Worm (Caenorhabditis elegans) whole organism, L1 larva: ENCODE measurements around the gene Y70C5B.2.

Source experiments
- Y116A8C.19 ChIP-seq: sonication (generic microtip); optimal IDR thresholded peaks from 2 replicates; lab custom pipeline; 2016; ENCODE audit warnings: missing compliant biosample characterization, missing genetic modification characterization, borderline replicate concordance
- alr-1 ChIP-seq: fragments of 200-800 bp; sonication (Bioruptor generic); optimal IDR thresholded peaks from 2 replicates; lab custom pipeline; 2018; ENCODE audit warnings: borderline replicate concordance, mild to moderate bottlenecking, missing genetic modification characterization, missing compliant biosample characterization
- blmp-1 ChIP-seq: fragments of 150-350 bp; optimal IDR thresholded peaks from 2 replicates; lab custom pipeline; 2014; ENCODE audit warnings: missing biosample characterization, missing genetic modification characterization
- ceh-8 ChIP-seq: fragments of 200-800 bp; sonication (Bioruptor generic); optimal IDR thresholded peaks from 2 replicates; lab custom pipeline; 2018; ENCODE audit warnings: mild to moderate bottlenecking, missing genetic modification characterization, moderate library complexity, missing compliant biosample characterization
- ceh-90 ChIP-seq: sonication (generic microtip); optimal IDR thresholded peaks from 2 replicates; lab custom pipeline; 2016; ENCODE audit warnings: missing genetic modification characterization, missing compliant biosample characterization
- egl-13 ChIP-seq: sonication (generic microtip); optimal IDR thresholded peaks from 2 replicates; lab custom pipeline; 2016; ENCODE audit warnings: missing genotype, missing genetic modification reagents, missing genetic modification characterization, missing compliant biosample characterization
- elt-2 ChIP-seq: sonication (generic microtip); optimal IDR thresholded peaks from 2 replicates; lab custom pipeline; 2016; ENCODE audit warnings: missing genetic modification characterization, mild to moderate bottlenecking, inconsistent platforms, missing compliant biosample characterization, missing genetic modification reagents
- ets-5 ChIP-seq: fragments of 200-800 bp; sonication (Bioruptor generic); IDR thresholded peaks from 2 replicates; pipeline ENCODE4 v1.3.6; 2022; ENCODE audit warnings: missing genetic modification characterization, missing compliant biosample characterization
- fkh-10 ChIP-seq: sonication (generic microtip); optimal IDR thresholded peaks from 2 replicates; lab custom pipeline; 2017; ENCODE audit warnings: missing biosample characterization, missing genetic modification reagents, missing genetic modification characterization
- fos-1 ChIP-seq: fragments of 150-350 bp; optimal IDR thresholded peaks from 2 replicates; lab custom pipeline; 2014; ENCODE audit warnings: missing biosample characterization, missing genetic modification characterization
- hlh-4 ChIP-seq: sonication (generic microtip); optimal IDR thresholded peaks from 2 replicates; lab custom pipeline; 2016; ENCODE audit warnings: mild to moderate bottlenecking, missing genetic modification characterization, missing compliant biosample characterization
- hpl-2 ChIP-seq: fragments of 150-350 bp; optimal IDR thresholded peaks from 2 replicates; lab custom pipeline; 2014; ENCODE audit warnings: missing biosample characterization, missing genetic modification reagents, missing genetic modification characterization
- lin-13 ChIP-seq: fragments of 150-350 bp; optimal IDR thresholded peaks from 2 replicates; lab custom pipeline; 2014; ENCODE audit warnings: missing biosample characterization, missing genetic modification reagents, missing genetic modification characterization
- lin-15B ChIP-seq: fragments of 150-350 bp; sonication (generic microtip); optimal IDR thresholded peaks from 3 replicates; lab custom pipeline; 2014; ENCODE audit warnings: missing biosample characterization, missing genetic modification characterization
- lir-3 ChIP-seq: sonication (generic microtip); optimal IDR thresholded peaks from 2 replicates; lab custom pipeline; 2016; ENCODE audit warnings: mild to moderate bottlenecking, missing genetic modification characterization, moderate library complexity, missing compliant biosample characterization; ENCODE audit not compliant: poor library complexity
- mab-9 ChIP-seq: fragments of 200-800 bp; sonication (Bioruptor generic); IDR thresholded peaks from 2 replicates; pipeline ENCODE4 v1.3.6; 2022; ENCODE audit warnings: missing genetic modification reagents, missing genetic modification characterization, missing compliant biosample characterization
- mdl-1 ChIP-seq, 2 experiments: fragments of 150-350 bp; optimal IDR thresholded peaks; 2 replicates each; lab custom pipeline; 2014 to 2017; ENCODE audit warnings: missing biosample characterization in 2 of 2, missing genetic modification characterization in 2 of 2, inconsistent platforms in 1 of 2
- mep-1 ChIP-seq: fragments of 150-350 bp; optimal IDR thresholded peaks from 2 replicates; lab custom pipeline; 2014; ENCODE audit warnings: missing biosample characterization, missing genetic modification characterization
- nhr-11 ChIP-seq: fragments of 150-350 bp; optimal IDR thresholded peaks from 2 replicates; lab custom pipeline; 2014; ENCODE audit warnings: missing biosample characterization, missing genetic modification characterization
- nhr-12 ChIP-seq: sonication (generic microtip); optimal IDR thresholded peaks from 2 replicates; lab custom pipeline; 2017; ENCODE audit warnings: missing biosample characterization, missing genetic modification characterization
- nhr-19 ChIP-seq: fragments of 200-800 bp; sonication (Bioruptor generic); conservative IDR thresholded peaks from 2 replicates; pipeline ENCODE4 v1.3.6; 2022; ENCODE audit warnings: missing genetic modification characterization, missing compliant biosample characterization
- nhr-20 ChIP-seq: sonication (generic microtip); optimal IDR thresholded peaks from 2 replicates; lab custom pipeline; 2016; ENCODE audit warnings: mild to moderate bottlenecking, missing genetic modification characterization, missing compliant biosample characterization
- nhr-237 ChIP-seq: fragments of 150-350 bp; optimal IDR thresholded peaks from 2 replicates; lab custom pipeline; 2014; ENCODE audit warnings: missing biosample characterization, missing genetic modification characterization
- nhr-28 ChIP-seq: fragments of 150-350 bp; optimal IDR thresholded peaks from 2 replicates; lab custom pipeline; 2014; ENCODE audit warnings: missing biosample characterization, missing genetic modification characterization
- nhr-47 ChIP-seq: sonication (generic microtip); optimal IDR thresholded peaks from 2 replicates; lab custom pipeline; 2016; ENCODE audit warnings: mild to moderate bottlenecking, missing genetic modification characterization, moderate library complexity, missing compliant biosample characterization
- nhr-76 ChIP-seq: sonication (generic microtip); optimal IDR thresholded peaks from 2 replicates; lab custom pipeline; 2017; ENCODE audit warnings: missing biosample characterization, missing genetic modification characterization
- nhr-77 ChIP-seq: fragments of 150-350 bp; optimal IDR thresholded peaks from 2 replicates; lab custom pipeline; 2014; ENCODE audit warnings: missing biosample characterization, missing genetic modification characterization
- nhr-84 ChIP-seq: sonication (generic microtip); optimal IDR thresholded peaks from 2 replicates; lab custom pipeline; 2017; ENCODE audit warnings: missing biosample characterization, missing genetic modification characterization
- nhr-85 ChIP-seq: sonication (generic microtip); peaks from one replicate; lab custom pipeline; 2016; ENCODE audit warnings: missing genetic modification characterization, inconsistent platforms, missing compliant biosample characterization
- skn-1 ChIP-seq: fragments of 150-350 bp; optimal IDR thresholded peaks from 2 replicates; lab custom pipeline; 2014; ENCODE audit warnings: missing biosample characterization, missing genetic modification characterization
- snpc-4 ChIP-seq: fragments of 150-350 bp; optimal IDR thresholded peaks from 2 replicates; lab custom pipeline; 2014; ENCODE audit warnings: missing biosample characterization, missing genetic modification characterization
- sptf-1 ChIP-seq: fragments of 150-350 bp; optimal IDR thresholded peaks from 2 replicates; lab custom pipeline; 2014; ENCODE audit warnings: missing biosample characterization, missing genetic modification characterization
- sup-37 ChIP-seq: fragments of 200-800 bp; sonication (Bioruptor generic); optimal IDR thresholded peaks from 2 replicates; lab custom pipeline; 2018; ENCODE audit warnings: mild to moderate bottlenecking, missing genetic modification characterization, missing compliant biosample characterization
- swsn-7 ChIP-seq: sonication (generic microtip); optimal IDR thresholded peaks from 2 replicates; lab custom pipeline; 2016; ENCODE audit warnings: missing genetic modification characterization, missing compliant biosample characterization
- unc-130 ChIP-seq: fragments of 150-350 bp; optimal IDR thresholded peaks from 2 replicates; lab custom pipeline; 2017; ENCODE audit warnings: missing biosample characterization, missing genetic modification characterization, inconsistent platforms
- unc-98 ChIP-seq: fragments of 200-800 bp; sonication (Bioruptor generic); IDR thresholded peaks from 2 replicates; pipeline ENCODE4 v1.3.6; 2022; ENCODE audit warnings: missing genetic modification characterization, missing compliant biosample characterization
- vab-15 ChIP-seq: sonication (generic microtip); optimal IDR thresholded peaks from 2 replicates; lab custom pipeline; 2017; ENCODE audit warnings: missing genotype, mild to moderate bottlenecking, missing genetic modification characterization, missing compliant biosample characterization
- zag-1 ChIP-seq: fragments of 150-350 bp; optimal IDR thresholded peaks from 2 replicates; lab custom pipeline; 2014; ENCODE audit warnings: missing biosample characterization, missing genetic modification characterization
- zip-4 ChIP-seq: fragments of 200-800 bp; sonication (Bioruptor generic); optimal IDR thresholded peaks from 2 replicates; lab custom pipeline; 2018; ENCODE audit warnings: mild to moderate bottlenecking, missing genetic modification characterization, moderate library complexity, missing compliant biosample characterization
- ztf-11 ChIP-seq, 2 experiments: sonication (generic microtip); optimal IDR thresholded peaks; 2 replicates each; lab custom pipeline; 2016 to 2017; ENCODE audit warnings: missing genetic modification characterization in 2 of 2, missing biosample characterization in 1 of 2, missing compliant biosample characterization in 1 of 2
- ztf-4 ChIP-seq: fragments of 150-350 bp; optimal IDR thresholded peaks from 2 replicates; lab custom pipeline; 2014; ENCODE audit warnings: missing biosample characterization, missing genetic modification characterization

Y70C5B.2 gene

DNA sequence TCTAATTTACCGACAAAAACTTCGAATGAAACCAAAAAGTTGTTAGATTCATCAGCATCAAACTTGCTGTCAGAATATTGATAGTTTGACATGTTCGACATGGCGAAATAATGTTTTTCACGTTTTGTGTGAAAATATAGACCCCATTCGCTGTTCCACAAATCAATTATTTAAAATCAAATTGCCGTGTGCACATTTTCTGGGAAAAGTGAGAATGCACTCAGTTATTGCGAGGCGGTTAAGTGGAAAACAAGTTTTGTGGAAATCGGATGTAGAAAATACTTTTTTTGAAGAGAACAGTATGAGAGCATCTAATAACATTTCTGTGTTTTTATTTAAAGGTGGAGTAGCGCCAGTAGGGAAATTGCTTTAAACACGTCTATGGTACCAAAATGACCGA is 33.0 kb upstream of the Y70C5B.2 start, which contains the start of gene srw-42:
Gene srw-42 (minus strand): TSS at position 101 of the 400 bp plus-strand sequence.
- no peak for TF ChIP-seq nhr-28 (tag; lab: Kevin White, UChicago)
- TF ChIP-seq lin-13 (GFP tag; lab: Kevin White, UChicago): no peak
- no peak for TF ChIP-seq vab-15 (tag; lab: Kevin White, UChicago)
- TF ChIP-seq nhr-76 (tag; lab: Kevin White, UChicago): no peak
- TF ChIP-seq Y116A8C.19 (tag; lab: Kevin White, UChicago): no peak
- no peak for TF ChIP-seq ets-5 (GFP tag; lab: Robert Waterston, UW)
- no peak for TF ChIP-seq zag-1
- no peak for TF ChIP-seq sptf-1
- TF ChIP-seq elt-2 (tag; lab: Kevin White, UChicago): no peak
- no peak for TF ChIP-seq hlh-4 (tag; lab: Kevin White, UChicago)
- no peak for TF ChIP-seq ztf-11 (tag; optimal IDR thresholded peaks at IDR 0.05; lab: Kevin White, UChicago)
- TF ChIP-seq sup-37 (GFP tag; lab: Kevin White, UChicago): no peak

DNA sequence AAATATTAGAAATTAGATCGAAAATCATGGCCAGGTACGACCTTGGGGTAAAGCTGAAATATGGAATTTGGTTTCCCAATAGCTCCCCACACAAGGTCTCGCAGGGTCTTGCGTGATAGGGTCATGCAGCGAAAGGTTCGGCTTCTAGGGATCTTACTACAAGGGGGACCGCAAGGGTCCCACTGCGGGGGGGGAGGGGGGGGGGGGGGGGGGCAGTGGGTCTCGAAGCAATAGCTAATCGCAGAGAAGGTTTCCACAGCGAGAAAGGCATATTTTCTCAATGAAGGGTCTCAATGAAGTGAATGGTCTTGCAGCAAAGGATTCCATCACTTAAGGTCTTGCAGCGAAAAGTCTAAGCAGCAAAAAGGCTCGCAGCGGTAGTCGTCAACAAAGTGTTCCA is 32.3 kb upstream of the Y70C5B.2 start:
- TF ChIP-seq hpl-2 (GFP tag; lab: Kevin White, UChicago) (no peak), nhr-20 (no peak), skn-1 (tag; lab: Kevin White, UChicago) (no peak), fkh-10 (GFP tag; lab: Kevin White, UChicago) (no peak), ceh-8 (peak; percentile 56)

DNA sequence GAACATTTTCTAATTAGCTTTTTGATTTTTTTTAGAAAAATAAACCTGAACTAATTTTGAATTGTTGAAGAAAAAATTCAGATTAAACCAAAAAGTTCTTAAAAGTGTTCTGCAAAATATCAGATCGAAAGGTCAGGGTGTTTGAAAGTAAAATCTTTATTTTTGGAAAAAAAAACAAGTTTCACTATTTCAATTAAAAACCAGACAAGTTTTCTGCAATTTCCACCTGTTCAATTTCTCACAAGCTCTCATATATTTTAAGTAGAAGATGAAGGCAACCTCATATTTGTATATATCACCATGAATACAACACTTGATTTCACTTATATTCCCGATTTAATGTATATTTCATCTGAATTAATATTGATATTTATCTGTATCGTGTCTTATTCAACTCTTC is 26.5 kb upstream of the Y70C5B.2 start, which contains the start of gene srz-102:
Gene srz-102 (plus strand): TSS at position 301 of the 400 bp plus-strand sequence.
- no peak for TF ChIP-seq lin-13 (GFP tag; lab: Kevin White, UChicago)
- no peak for TF ChIP-seq nhr-20
- no peak for TF ChIP-seq blmp-1 (tag; lab: Kevin White, UChicago)
- TF ChIP-seq fos-1 (tag; lab: Kevin White, UChicago): no peak
- TF ChIP-seq unc-98: no peak
- no peak for TF ChIP-seq zip-4 (GFP tag; lab: Kevin White, UChicago)
- no peak for TF ChIP-seq nhr-12 (tag; lab: Kevin White, UChicago)
- no peak for TF ChIP-seq Y116A8C.19 (tag; lab: Kevin White, UChicago)
- no peak for TF ChIP-seq lin-15B (tag; lab: Kevin White, UChicago)
- no peak for TF ChIP-seq ceh-90 (tag; lab: Kevin White, UChicago)
- TF ChIP-seq unc-130 (tag; lab: Kevin White, UChicago): no peak
- TF ChIP-seq nhr-85 (tag; lab: Kevin White, UChicago): no peak
- TF ChIP-seq nhr-47 (tag; lab: Kevin White, UChicago): no peak
- no peak for TF ChIP-seq egl-13 (tag; lab: Kevin White, UChicago)
- no peak for TF ChIP-seq ztf-11 (tag; optimal IDR thresholded peaks at IDR 0.05; lab: Kevin White, UChicago)
- TF ChIP-seq mab-9 (GFP tag; lab: Robert Waterston, UW): no peak
- TF ChIP-seq nhr-19 (GFP tag; lab: Robert Waterston, UW): no peak
- TF ChIP-seq nhr-11 (tag; lab: Kevin White, UChicago): no peak
- TF ChIP-seq nhr-84 (tag; lab: Kevin White, UChicago): no peak
- no peak for TF ChIP-seq snpc-4

- TF ChIP-seq mdl-1 (tag; optimal IDR thresholded peaks at IDR 0.05; lab: Kevin White, UChicago) (no peak), mep-1 (tag; lab: Kevin White, UChicago) (no peak), nhr-237 (tag; lab: Kevin White, UChicago) (no peak), nhr-12 (tag; lab: Kevin White, UChicago) (no peak), lir-3 (no peak), ztf-4 (tag; lab: Kevin White, UChicago) (no peak), alr-1 (tag; lab: Kevin White, UChicago) (no peak), nhr-77 (tag; lab: Kevin White, UChicago) (no peak), swsn-7 (tag; lab: Kevin White, UChicago) (no peak)
- TF ChIP-seq, all 84 proteins: peak for 0
Measured at ce11 chrV:16685725-16686124, 25.0 kb upstream of the Y70C5B.2 start, which contains the start of gene srw-43. srw-43 (plus strand) TSS chrV:16686025.
